Fruit fly (Drosophila melanogaster): ENCODE data around the gene Ibf1.

The Ibf1 gene

DNA sequence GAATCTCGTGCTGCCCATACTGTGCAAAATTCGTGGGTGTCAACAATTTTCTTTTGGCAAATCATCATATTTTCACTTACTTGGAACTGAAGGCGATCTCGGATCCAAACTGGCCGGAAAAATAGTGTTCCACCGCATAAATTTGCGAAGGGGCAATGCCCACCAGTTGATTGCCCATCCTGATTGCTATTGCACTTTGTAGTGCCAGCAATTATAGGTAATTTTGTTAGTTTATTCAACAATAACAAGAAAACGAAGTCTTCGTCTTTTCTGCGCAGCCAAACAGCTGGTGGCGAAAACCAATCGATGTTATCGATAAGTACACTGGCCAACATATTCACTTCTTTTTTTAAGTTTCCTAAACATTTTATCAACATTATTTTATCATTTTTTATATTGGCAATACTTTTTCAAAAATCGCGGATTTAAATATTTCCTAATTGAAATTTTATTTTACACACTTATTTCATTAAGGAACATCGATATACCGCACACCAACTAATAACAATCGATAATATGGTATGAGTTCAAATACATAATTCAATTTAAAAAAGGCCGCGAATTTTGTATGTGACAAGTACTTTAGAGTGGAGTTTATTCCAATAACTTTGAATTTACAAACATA, 13.1 kb upstream of the Ibf1 start, which contains the start of gene Vps15 (continued):
- TF ChIP-seq CG10543 (GFP tag; optimal IDR thresholded peaks at IDR 0.05) (peak; percentile 78), CG32532 (GFP tag; IDR thresholded peaks at IDR 0.05) (peak; percentile 80), CG10267 (tag; optimal IDR thresholded peaks at IDR 0.05) (peak; percentile 83), chm (GFP tag; IDR thresholded peaks at IDR 0.05) (peak; percentile 58; the same call in 1 of the 2 replicates), fd64A (GFP tag; optimal IDR thresholded peaks at IDR 0.05) (no peak), CG4730 (GFP tag; IDR thresholded peaks at IDR 0.05) (0 out of 2 replicates have a peak, but pooled peaks have one; percentile 13), gcm (GFP tag; optimal IDR thresholded peaks at IDR 0.05) (peak; percentile 56), Hr3 (GFP tag; optimal IDR thresholded peaks at IDR 0.05) (peak; percentile 64), CG12236 (GFP tag; optimal IDR thresholded peaks at IDR 0.05) (peak; percentile 59), Side (GFP tag; optimal IDR thresholded peaks at IDR 0.05) (peak; percentile 75), eyg (GFP tag; optimal IDR thresholded peaks at IDR 0.05) (peak; percentile 28), CG15073 (GFP tag; optimal IDR thresholded peaks at IDR 0.05) (no peak), CG6175 (GFP tag; IDR thresholded peaks at IDR 0.05) (no peak), CG7839 (tag; optimal IDR thresholded peaks at IDR 0.05) (peak; percentile 82), p53 (GFP tag; optimal IDR thresholded peaks at IDR 0.05) (no peak), Sin3A (optimal IDR thresholded peaks at IDR 0.05) (no peak), HmgD (GFP tag; optimal IDR thresholded peaks at IDR 0.05) (no peak), tx (GFP tag; optimal IDR thresholded peaks at IDR 0.05) (peak; percentile 29), Fer2 (tag; optimal IDR thresholded peaks at IDR 0.05) (peak; percentile 62), kay (GFP tag; optimal IDR thresholded peaks at IDR 0.05) (peak; percentile 63), vnd (GFP tag; IDR thresholded peaks at IDR 0.05; ENCODE audit: partially characterized antibody) (peak; percentile 84), Neu2 (GFP tag; optimal IDR thresholded peaks at IDR 0.05; ENCODE audit: borderline replicate concordance) (no peak), CG14860 (GFP tag; IDR thresholded peaks at IDR 0.05; ENCODE audit: partially characterized antibody) (peak; percentile 87), CG12219 (GFP tag; optimal IDR thresholded peaks at IDR 0.05) (peak; percentile 40), br (optimal IDR thresholded peaks at IDR 0.05) (no peak), Sry-δ (GFP tag; optimal IDR thresholded peaks at IDR 0.05) (peak; percentile 78), Opbp (GFP tag; IDR thresholded peaks at IDR 0.05; ENCODE audit: partially characterized antibody) (peak; percentile 50; the same call in 1 of the 3 replicates), CTCF (GFP tag; optimal IDR thresholded peaks at IDR 0.05) (no peak), CG13287 (GFP tag; IDR thresholded peaks at IDR 0.05; ENCODE audit: partially characterized antibody) (peak; percentile 97), HLHmδ (GFP tag; optimal IDR thresholded peaks at IDR 0.05) (no peak), CG15601 (tag; optimal IDR thresholded peaks at IDR 0.05) (peak; percentile 82), CG11247 (GFP tag; IDR thresholded peaks at IDR 0.05) (peak; percentile 57), Abd-B (GFP tag; optimal IDR thresholded peaks at IDR 0.05) (peak; percentile 76), D19B (GFP tag; optimal IDR thresholded peaks at IDR 0.05) (peak; percentile 5), tgo (GFP tag; IDR thresholded peaks at IDR 0.05) (peak; percentile 65; the same call in 2 of the 3 replicates), CG12942 (GFP tag; optimal IDR thresholded peaks at IDR 0.05) (peak; percentile 53), HLH54F (GFP tag; optimal IDR thresholded peaks at IDR 0.05) (peak; percentile 47), CG9817 (tag; optimal IDR thresholded peaks at IDR 0.05) (peak; percentile 78), CG4707 (GFP tag; optimal IDR thresholded peaks at IDR 0.05) (no peak), E2f1 (GFP tag; IDR thresholded peaks at IDR 0.05) (peak; percentile 47; the same call in 1 of the 2 replicates), CG10959 (GFP tag; IDR thresholded peaks at IDR 0.05) (no peak), ssp (GFP tag; IDR thresholded peaks at IDR 0.05) (no peak), CG10462 (GFP tag; optimal IDR thresholded peaks at IDR 0.05) (peak; percentile 68), sr (GFP tag; IDR thresholded peaks at IDR 0.05) (no peak), Chrac-16 (GFP tag; optimal IDR thresholded peaks at IDR 0.05) (peak; percentile 72), mirr (GFP tag; optimal IDR thresholded peaks at IDR 0.05) (no peak), fu2 (GFP tag; optimal IDR thresholded peaks at IDR 0.05) (peak; percentile 38), Oli (tag; optimal IDR thresholded peaks at IDR 0.05) (peak; percentile 54), D19A (tag; optimal IDR thresholded peaks at IDR 0.05) (peak; percentile 75), Antp (GFP tag; optimal IDR thresholded peaks at IDR 0.05) (peak; percentile 56), CG17568 (GFP tag; optimal IDR thresholded peaks at IDR 0.05) (peak; percentile 61)
